Fruit fly (Drosophila melanogaster) whole organism, embryonic: Measurements from ENCODE around the gene VhaSFD.
A peak's percentile ranks its signal among the peaks of the same experiment; 100 is the strongest.

Experiments used
- B-H2 ChIP-seq: fragments of 200-800 bp; sonication (Bioruptor generic); optimal IDR thresholded peaks from 2 replicates; lab custom pipeline; 2018; ENCODE audit warnings: missing biosample characterization, mild to moderate bottlenecking, missing genetic modification characterization
- Bgb ChIP-seq: fragments of 200-800 bp; sonication (Bioruptor generic); IDR thresholded peaks from 2 replicates; pipeline ENCODE4 v1.3.6; 2022; ENCODE audit warnings: missing biosample characterization, missing genetic modification characterization; ENCODE audit not compliant: partially characterized antibody
- CG10431 ChIP-seq: fragments of 200-800 bp; sonication (Bioruptor generic); optimal IDR thresholded peaks from 3 replicates; lab custom pipeline; 2018; ENCODE audit warnings: missing biosample characterization, mild to moderate bottlenecking, missing genetic modification characterization
- CG10462 ChIP-seq: fragments of 200-800 bp; sonication (Bioruptor generic); optimal IDR thresholded peaks from 2 replicates; lab custom pipeline; 2016; ENCODE audit warnings: missing biosample characterization, missing genetic modification characterization
- CG10979 ChIP-seq: fragments of 200-800 bp; sonication (Bioruptor generic); optimal IDR thresholded peaks from 2 replicates; lab custom pipeline; 2018; ENCODE audit warnings: missing biosample characterization, mild to moderate bottlenecking, missing genetic modification characterization, moderate library complexity
- CG12769 ChIP-seq: fragments of 200-800 bp; sonication (Bioruptor generic); optimal IDR thresholded peaks from 2 replicates; lab custom pipeline; 2019; ENCODE audit warnings: missing biosample characterization, mild to moderate bottlenecking, missing genetic modification characterization, moderate library complexity
- CG13424 ChIP-seq: fragments of 200-800 bp; sonication (Bioruptor generic); optimal IDR thresholded peaks from 2 replicates; lab custom pipeline; 2019; ENCODE audit warnings: missing biosample characterization, mild to moderate bottlenecking, missing genetic modification characterization, moderate library complexity
- CG14050 ChIP-seq: fragments of 200-800 bp; sonication (Bioruptor generic); IDR thresholded peaks from 3 replicates; pipeline ENCODE4 v1.3.6; 2022; ENCODE audit warnings: missing biosample characterization, missing genetic modification characterization
- CG1602 ChIP-seq: fragments of 200-800 bp; sonication (Bioruptor generic); optimal IDR thresholded peaks from 3 replicates; lab custom pipeline; 2016; ENCODE audit warnings: missing biosample characterization, missing genetic modification characterization
- CG17829 ChIP-seq: fragments of 200-800 bp; optimal IDR thresholded peaks from 2 replicates; lab custom pipeline; 2019; ENCODE audit warnings: missing biosample characterization, mild to moderate bottlenecking, missing genetic modification characterization, moderate library complexity
- CG1832 ChIP-seq: fragments of 200-800 bp; sonication (Bioruptor generic); optimal IDR thresholded peaks from 2 replicates; lab custom pipeline; 2017; ENCODE audit warnings: missing biosample characterization, mild to moderate bottlenecking, missing genetic modification characterization, inconsistent platforms
- CG18619 ChIP-seq: fragments of 200-800 bp; sonication (Bioruptor generic); optimal IDR thresholded peaks from 3 replicates; lab custom pipeline; 2017; ENCODE audit warnings: missing biosample characterization, mild to moderate bottlenecking, missing genetic modification characterization
- CG4707 ChIP-seq: fragments of 200-800 bp; sonication (Bioruptor generic); optimal IDR thresholded peaks from 2 replicates; lab custom pipeline; 2018; ENCODE audit warnings: missing biosample characterization, mild to moderate bottlenecking, missing genetic modification characterization, moderate library complexity
- CG4854 ChIP-seq: fragments of 200-800 bp; sonication (Bioruptor generic); optimal IDR thresholded peaks from 2 replicates; lab custom pipeline; 2016; ENCODE audit warnings: missing biosample characterization, missing genetic modification characterization, inconsistent platforms
- CG6854 ChIP-seq: fragments of 200-800 bp; sonication (Bioruptor generic); optimal IDR thresholded peaks from 3 replicates; lab custom pipeline; 2017; ENCODE audit warnings: missing biosample characterization, mild to moderate bottlenecking, missing genetic modification characterization
- CG7271 ChIP-seq: fragments of 200-800 bp; sonication (Bioruptor generic); optimal IDR thresholded peaks from 2 replicates; lab custom pipeline; 2018; ENCODE audit warnings: missing biosample characterization, mild to moderate bottlenecking, missing genetic modification characterization, moderate library complexity
- CG7372 ChIP-seq: fragments of 200-800 bp; sonication (Bioruptor generic); IDR thresholded peaks from 2 replicates; pipeline ENCODE4 v1.3.6; 2022; ENCODE audit warnings: missing biosample characterization, missing genetic modification characterization
- CHES-1-like ChIP-seq: fragments of 200-800 bp; sonication (Bioruptor generic); optimal IDR thresholded peaks from 2 replicates; lab custom pipeline; 2016; ENCODE audit warnings: missing biosample characterization, missing genetic modification characterization
- Dek ChIP-seq: fragments of 200-800 bp; sonication (Bioruptor generic); optimal IDR thresholded peaks from 3 replicates; lab custom pipeline; 2019; ENCODE audit warnings: missing biosample characterization, mild to moderate bottlenecking, missing genetic modification characterization, moderate library complexity
- Elba2 ChIP-seq: fragments of 200-800 bp; sonication (Bioruptor generic); optimal IDR thresholded peaks from 3 replicates; lab custom pipeline; 2016; ENCODE audit warnings: missing biosample characterization, missing genetic modification characterization
- Gug ChIP-seq: fragments of 200-800 bp; sonication (Bioruptor generic); IDR thresholded peaks from 4 replicates; pipeline ENCODE4 v1.3.6; 2022; ENCODE audit warnings: missing biosample characterization, missing genetic modification characterization
- Jarid2 ChIP-seq: fragments of 200-800 bp; sonication (Bioruptor generic); optimal IDR thresholded peaks from 3 replicates; lab custom pipeline; 2017; ENCODE audit warnings: mild to moderate bottlenecking, missing biosample characterization, missing genetic modification reagents, missing genetic modification characterization
- Kr ChIP-seq: fragments of 200-800 bp; sonication (Bioruptor generic); optimal IDR thresholded peaks from 2 replicates; lab custom pipeline; 2017; ENCODE audit warnings: missing biosample characterization, mild to moderate bottlenecking, missing genetic modification characterization
- MBD-R2 ChIP-seq: fragments of 200-800 bp; sonication (Bioruptor generic); IDR thresholded peaks from 2 replicates; pipeline ENCODE4 v1.3.6; 2022; ENCODE audit warnings: missing biosample characterization, missing genetic modification characterization
- NC2β ChIP-seq: fragments of 200-800 bp; sonication (Bioruptor generic); optimal IDR thresholded peaks from 2 replicates; lab custom pipeline; 2016; ENCODE audit warnings: missing biosample characterization, missing genetic modification characterization
- Nf-YC ChIP-seq: fragments of 200-800 bp; optimal IDR thresholded peaks from 3 replicates; lab custom pipeline; 2019; ENCODE audit warnings: missing biosample characterization, mild to moderate bottlenecking, missing genetic modification characterization, moderate library complexity
- Rfx ChIP-seq: fragments of 200-800 bp; sonication (Bioruptor generic); IDR thresholded peaks from 2 replicates; pipeline ENCODE4 v1.3.6; 2022; ENCODE audit warnings: missing biosample characterization, missing genetic modification characterization
- Six4 ChIP-seq: fragments of 200-800 bp; sonication (Bioruptor generic); optimal IDR thresholded peaks from 2 replicates; lab custom pipeline; 2016; ENCODE audit warnings: missing biosample characterization, missing genetic modification characterization
- Ssrp ChIP-seq: fragments of 200-800 bp; sonication (Bioruptor generic); optimal IDR thresholded peaks from 2 replicates; lab custom pipeline; 2018; ENCODE audit warnings: missing biosample characterization, mild to moderate bottlenecking, missing genetic modification characterization, moderate library complexity
- az2 ChIP-seq: fragments of 200-800 bp; sonication (Bioruptor generic); optimal IDR thresholded peaks from 3 replicates; lab custom pipeline; 2016; ENCODE audit warnings: missing biosample characterization, missing genetic modification characterization
- br ChIP-seq: fragments of >200 bp; optimal IDR thresholded peaks from 2 replicates; lab custom pipeline; 2017
- btn ChIP-seq: fragments of 200-800 bp; sonication (Bioruptor generic); optimal IDR thresholded peaks from 2 replicates; lab custom pipeline; 2016; ENCODE audit warnings: missing biosample characterization, missing genetic modification characterization
- chinmo ChIP-seq: fragments of 200-800 bp; sonication (Bioruptor generic); IDR thresholded peaks from 4 replicates; pipeline ENCODE4 v1.3.6; 2022; ENCODE audit warnings: missing biosample characterization, missing genetic modification characterization; ENCODE audit not compliant: partially characterized antibody
- croc ChIP-seq: fragments of 200-800 bp; sonication (Bioruptor generic); conservative IDR thresholded peaks from 3 replicates; pipeline ENCODE4 v1.3.6; 2022; ENCODE audit warnings: missing biosample characterization, missing genetic modification characterization
- dan ChIP-seq: fragments of 200-800 bp; sonication (Bioruptor generic); IDR thresholded peaks from 2 replicates; pipeline ENCODE4 v1.3.6; 2022; ENCODE audit warnings: missing biosample characterization, missing genetic modification characterization
- fu2 ChIP-seq: fragments of 200-800 bp; sonication (Bioruptor generic); optimal IDR thresholded peaks from 2 replicates; lab custom pipeline; 2016; ENCODE audit warnings: missing biosample characterization, missing genetic modification characterization
- gem ChIP-seq: fragments of 200-800 bp; sonication (Bioruptor generic); optimal IDR thresholded peaks from 2 replicates; lab custom pipeline; 2019; ENCODE audit warnings: missing biosample characterization, mild to moderate bottlenecking, missing genetic modification characterization, moderate library complexity
- klu ChIP-seq: fragments of 200-800 bp; sonication (Bioruptor generic); IDR thresholded peaks from 2 replicates; pipeline ENCODE4 v1.3.6; 2022; ENCODE audit warnings: missing biosample characterization, missing genetic modification characterization
- lbe ChIP-seq: fragments of 200-800 bp; sonication (Bioruptor generic); optimal IDR thresholded peaks from 2 replicates; lab custom pipeline; 2016; ENCODE audit warnings: missing biosample characterization, mild to moderate bottlenecking, missing genetic modification characterization
- mld ChIP-seq: fragments of 200-800 bp; sonication (Bioruptor generic); IDR thresholded peaks from 3 replicates; pipeline ENCODE4 v1.3.6; 2022; ENCODE audit warnings: missing biosample characterization, missing genetic modification characterization; ENCODE audit not compliant: partially characterized antibody
- nom ChIP-seq: fragments of 200-800 bp; sonication (Bioruptor generic); optimal IDR thresholded peaks from 2 replicates; lab custom pipeline; 2017; ENCODE audit warnings: missing biosample characterization, missing genetic modification characterization, mild to moderate bottlenecking, moderate library complexity, missing genetic modification reagents
- org-1 ChIP-seq: fragments of 200-800 bp; sonication (Bioruptor generic); optimal IDR thresholded peaks from 2 replicates; lab custom pipeline; 2017; ENCODE audit warnings: missing biosample characterization, missing genetic modification characterization
- sd ChIP-seq: fragments of 200-800 bp; sonication (Bioruptor generic); optimal IDR thresholded peaks from 3 replicates; lab custom pipeline; 2018; ENCODE audit warnings: missing biosample characterization, mild to moderate bottlenecking, missing genetic modification characterization, moderate library complexity
- sens ChIP-seq: fragments of 200-800 bp; sonication (Bioruptor generic); peaks from one replicate; lab custom pipeline; 2016; ENCODE audit warnings: missing biosample characterization, missing genetic modification characterization
- sens-2 ChIP-seq: fragments of 200-800 bp; sonication (Bioruptor generic); IDR thresholded peaks from 2 replicates; pipeline ENCODE4 v1.3.6; 2022; ENCODE audit warnings: missing biosample characterization, missing genetic modification characterization
- shn ChIP-seq: fragments of 200-800 bp; sonication (Bioruptor generic); optimal IDR thresholded peaks from 3 replicates; lab custom pipeline; 2016; ENCODE audit warnings: missing biosample characterization, missing genetic modification characterization
- stc ChIP-seq: fragments of 200-800 bp; sonication (Bioruptor generic); IDR thresholded peaks from 2 replicates; pipeline ENCODE4 v1.3.6; 2022; ENCODE audit warnings: missing biosample characterization, missing genetic modification characterization
- tup ChIP-seq: fragments of 200-800 bp; sonication (Bioruptor generic); optimal IDR thresholded peaks from 2 replicates; lab custom pipeline; 2016; ENCODE audit warnings: missing biosample characterization, mild to moderate bottlenecking, missing genetic modification characterization, moderate library complexity
- vnd ChIP-seq: fragments of 200-800 bp; sonication (Bioruptor generic); IDR thresholded peaks from 3 replicates; pipeline ENCODE4 v1.3.6; 2022; ENCODE audit warnings: missing biosample characterization, missing genetic modification characterization; ENCODE audit not compliant: partially characterized antibody

The VhaSFD gene

dm6 chr2L:16719643-16720515, 7.7 kb downstream of the VhaSFD start, which contains the start of gene Cyt-c-p (continued):
- TF ChIP-seq Jarid2 (GFP tag; lab: Kevin White, UChicago) (peak; percentile 64), CG4854 (peak; percentile 12), CG7372 (GFP tag; lab: Robert Waterston, UW) (no peak), mld (GFP tag; lab: Robert Waterston, UW) (no peak), Kr (no peak), CG4707 (GFP tag; lab: Kevin White, UChicago) (no peak), chinmo (GFP tag; lab: Robert Waterston, UW) (peak; percentile 31; the same call in 1 of the 4 replicates), CG1832 (GFP tag; lab: Kevin White, UChicago) (peak; percentile 22), fu2 (GFP tag; lab: Kevin White, UChicago) (no peak), Six4 (GFP tag; lab: Kevin White, UChicago) (no peak), Gug (GFP tag; lab: Robert Waterston, UW) (no peak), dan (GFP tag; lab: Robert Waterston, UW) (no peak), CG12769 (tag; lab: Kevin White, UChicago) (peak; percentile 2), Bgb (peak; percentile 65; the same call in 1 of the 2 replicates), vnd (GFP tag; lab: Robert Waterston, UW) (0 out of 3 replicates have a peak, but pooled peaks have one; percentile 35), MBD-R2 (peak; percentile 60), CG10462 (GFP tag; lab: Kevin White, UChicago) (no peak), CG18619 (GFP tag; lab: Kevin White, UChicago) (peak; percentile 25), CG17829 (tag; lab: Kevin White, UChicago) (peak; percentile 52), az2 (GFP tag; lab: Kevin White, UChicago) (no peak), CG14050 (GFP tag; lab: Robert Waterston, UW) (no peak), stc (GFP tag; lab: Robert Waterston, UW) (no peak), Ssrp (tag; lab: Kevin White, UChicago) (no peak), org-1 (GFP tag; lab: Kevin White, UChicago) (no peak), CG10431 (GFP tag; lab: Kevin White, UChicago) (peak; percentile 4), CG1602 (no peak), CHES-1-like (GFP tag; lab: Kevin White, UChicago) (peak; percentile 39), Rfx (GFP tag; lab: Robert Waterston, UW) (peak; percentile 36; the same call in 1 of the 2 replicates), NC2β (peak; percentile 35), Dek (tag; lab: Kevin White, UChicago) (peak; percentile 4), CG10979 (tag; lab: Kevin White, UChicago) (no peak), croc (no peak), lbe (no peak), btn (no peak), Nf-YC (peak; percentile 55), gem (tag; lab: Kevin White, UChicago) (peak; percentile 20), br (no peak), klu (GFP tag; lab: Robert Waterston, UW) (0 out of 2 replicates have a peak, but pooled peaks have one; percentile 50), B-H2 (GFP tag; lab: Kevin White, UChicago) (no peak), sd (tag; lab: Kevin White, UChicago) (peak; percentile 69), tup (GFP tag; lab: Kevin White, UChicago) (no peak), nom (GFP tag; lab: Kevin White, UChicago) (no peak), CG6854 (GFP tag; lab: Kevin White, UChicago) (no peak), CG13424 (tag; lab: Kevin White, UChicago) (peak; percentile 3), shn (GFP tag; lab: Kevin White, UChicago) (peak; percentile 26), CG7271 (tag; lab: Kevin White, UChicago) (no peak), sens (GFP tag; lab: Kevin White, UChicago) (peak; percentile 82), Elba2 (GFP tag; lab: Kevin White, UChicago) (no peak), sens-2 (GFP tag; lab: Robert Waterston, UW) (no peak)
